Fruit fly (Drosophila melanogaster) whole organism, embryonic: Measurements from ENCODE around the gene CG16903.

ENCODE experiments used
- Abd-B ChIP-seq: fragments of 200-800 bp; sonication (Bioruptor generic); optimal IDR thresholded peaks from 2 replicates; lab custom pipeline; 2018; ENCODE audit warnings: missing biosample characterization, mild to moderate bottlenecking, missing genetic modification characterization, moderate library complexity
- CG10366 ChIP-seq: fragments of 200-800 bp; sonication (Bioruptor generic); IDR thresholded peaks from 2 replicates; pipeline ENCODE4 v1.3.6; 2022; ENCODE audit warnings: missing biosample characterization, missing genetic modification characterization
- CG10543 ChIP-seq: fragments of 200-800 bp; sonication (Bioruptor generic); optimal IDR thresholded peaks from 3 replicates; lab custom pipeline; 2017; ENCODE audit warnings: missing biosample characterization, mild to moderate bottlenecking, missing genetic modification characterization, moderate library complexity
- CG13624 ChIP-seq: fragments of 200-800 bp; sonication (Bioruptor generic); optimal IDR thresholded peaks from 2 replicates; lab custom pipeline; 2016; ENCODE audit warnings: missing biosample characterization, missing genetic modification characterization
- CG13775 ChIP-seq: fragments of 200-800 bp; sonication (Bioruptor generic); optimal IDR thresholded peaks from 3 replicates; lab custom pipeline; 2017; ENCODE audit warnings: missing biosample characterization, mild to moderate bottlenecking, missing genetic modification characterization
- CG15073 ChIP-seq: fragments of 200-800 bp; sonication (Bioruptor generic); optimal IDR thresholded peaks from 2 replicates; lab custom pipeline; 2016; ENCODE audit warnings: missing biosample characterization, missing genetic modification characterization
- CG15479 ChIP-seq: fragments of 200-800 bp; sonication (Bioruptor generic); optimal IDR thresholded peaks from 3 replicates; lab custom pipeline; 2019; ENCODE audit warnings: missing biosample characterization, mild to moderate bottlenecking, missing genetic modification characterization, moderate library complexity
- CG1603 ChIP-seq: fragments of 200-800 bp; sonication (Bioruptor generic); optimal IDR thresholded peaks from 2 replicates; lab custom pipeline; 2019; ENCODE audit warnings: missing biosample characterization, mild to moderate bottlenecking, missing genetic modification characterization, moderate library complexity
- CG1647 ChIP-seq: fragments of 200-800 bp; sonication (Bioruptor generic); optimal IDR thresholded peaks from 3 replicates; lab custom pipeline; 2016; ENCODE audit warnings: missing biosample characterization, missing genetic modification characterization
- CG17385 ChIP-seq: fragments of 200-800 bp; sonication (Bioruptor generic); optimal IDR thresholded peaks from 3 replicates; lab custom pipeline; 2018; ENCODE audit warnings: missing biosample characterization, mild to moderate bottlenecking, missing genetic modification characterization
- CG2712 ChIP-seq: fragments of 200-800 bp; optimal IDR thresholded peaks from 3 replicates; lab custom pipeline; 2019; ENCODE audit warnings: missing biosample characterization, mild to moderate bottlenecking, missing genetic modification characterization, moderate library complexity
- CG30020 ChIP-seq: fragments of 200-800 bp; optimal IDR thresholded peaks from 2 replicates; lab custom pipeline; 2019; ENCODE audit warnings: missing biosample characterization, mild to moderate bottlenecking, missing genetic modification characterization, moderate library complexity
- CG30431 ChIP-seq: fragments of 200-800 bp; sonication (Bioruptor generic); optimal IDR thresholded peaks from 2 replicates; lab custom pipeline; 2017; ENCODE audit warnings: missing biosample characterization, missing genetic modification characterization
- CG32532 ChIP-seq: fragments of 200-800 bp; sonication (Bioruptor generic); IDR thresholded peaks from 2 replicates; pipeline ENCODE4 v1.3.6; 2022; ENCODE audit warnings: missing biosample characterization, missing genetic modification characterization
- CG33213 ChIP-seq: fragments of 200-800 bp; sonication (Bioruptor generic); optimal IDR thresholded peaks from 3 replicates; lab custom pipeline; 2016; ENCODE audit warnings: missing biosample characterization, missing genetic modification characterization
- CG34422 ChIP-seq: fragments of 200-800 bp; sonication (Bioruptor generic); IDR thresholded peaks from 3 replicates; pipeline ENCODE4 v1.3.6; 2022; ENCODE audit warnings: missing biosample characterization, missing genetic modification characterization
- CG7372 ChIP-seq: fragments of 200-800 bp; sonication (Bioruptor generic); IDR thresholded peaks from 2 replicates; pipeline ENCODE4 v1.3.6; 2022; ENCODE audit warnings: missing biosample characterization, missing genetic modification characterization
- CG9215 ChIP-seq: fragments of 200-800 bp; sonication (Bioruptor generic); IDR thresholded peaks from 2 replicates; pipeline ENCODE4 v1.3.6; 2022; ENCODE audit warnings: missing biosample characterization, missing genetic modification characterization
- CG9817 ChIP-seq: fragments of 200-800 bp; sonication (Bioruptor generic); optimal IDR thresholded peaks from 2 replicates; lab custom pipeline; 2018; ENCODE audit warnings: missing biosample characterization, mild to moderate bottlenecking, missing genetic modification characterization, moderate library complexity
- D19B ChIP-seq: fragments of 200-800 bp; sonication (Bioruptor generic); optimal IDR thresholded peaks from 2 replicates; lab custom pipeline; 2017; ENCODE audit warnings: missing biosample characterization, mild to moderate bottlenecking, missing genetic modification characterization
- Dek ChIP-seq: fragments of 200-800 bp; sonication (Bioruptor generic); optimal IDR thresholded peaks from 3 replicates; lab custom pipeline; 2019; ENCODE audit warnings: missing biosample characterization, mild to moderate bottlenecking, missing genetic modification characterization, moderate library complexity
- Drgx ChIP-seq: fragments of 200-800 bp; sonication (Bioruptor generic); IDR thresholded peaks from 2 replicates; pipeline ENCODE4 v1.3.6; 2022; ENCODE audit warnings: missing biosample characterization, missing genetic modification characterization
- Fer3 ChIP-seq: fragments of 200-800 bp; sonication (Bioruptor generic); optimal IDR thresholded peaks from 2 replicates; lab custom pipeline; 2018; ENCODE audit warnings: missing biosample characterization, mild to moderate bottlenecking, missing genetic modification characterization, moderate library complexity
- Gsc ChIP-seq: fragments of 200-800 bp; sonication (Bioruptor generic); IDR thresholded peaks from 2 replicates; pipeline ENCODE4 v1.3.6; 2022; ENCODE audit warnings: missing biosample characterization, missing genetic modification characterization
- HmgZ ChIP-seq: fragments of 200-800 bp; sonication (Bioruptor generic); optimal IDR thresholded peaks from 2 replicates; lab custom pipeline; 2018; ENCODE audit warnings: missing biosample characterization, mild to moderate bottlenecking, missing genetic modification characterization
- Med ChIP-seq: fragments of 200-800 bp; sonication (Bioruptor generic); peaks from one replicate; lab custom pipeline; 2016; ENCODE audit warnings: missing biosample characterization, missing genetic modification characterization, mild to moderate bottlenecking, inconsistent platforms, moderate library complexity
- Mes4 ChIP-seq: fragments of 200-800 bp; sonication (Bioruptor generic); optimal IDR thresholded peaks from 2 replicates; lab custom pipeline; 2016; ENCODE audit warnings: missing biosample characterization, missing genetic modification characterization
- Mrtf ChIP-seq: fragments of 200-800 bp; sonication (Bioruptor generic); IDR thresholded peaks from 3 replicates; pipeline ENCODE4 v1.3.6; 2022; ENCODE audit warnings: missing biosample characterization, missing genetic modification characterization
- Myb ChIP-seq: fragments of 200-800 bp; sonication (Bioruptor generic); optimal IDR thresholded peaks from 2 replicates; lab custom pipeline; 2016; ENCODE audit warnings: missing biosample characterization, missing genetic modification characterization
- Optix ChIP-seq: fragments of 200-800 bp; sonication (Bioruptor generic); IDR thresholded peaks from 3 replicates; pipeline ENCODE4 v1.3.6; 2022; ENCODE audit warnings: missing biosample characterization, missing genetic modification characterization
- PHDP ChIP-seq: fragments of 200-800 bp; sonication (Bioruptor generic); optimal IDR thresholded peaks from 3 replicates; lab custom pipeline; 2018; ENCODE audit warnings: missing biosample characterization, mild to moderate bottlenecking, missing genetic modification characterization, moderate library complexity
- Rx ChIP-seq: fragments of 200-800 bp; sonication (Bioruptor generic); IDR thresholded peaks from 2 replicates; pipeline ENCODE4 v1.3.6; 2022; ENCODE audit warnings: missing biosample characterization, missing genetic modification characterization
- Scr ChIP-seq: fragments of 200-800 bp; sonication (Bioruptor generic); IDR thresholded peaks from 2 replicates; pipeline ENCODE4 v1.3.6; 2022; ENCODE audit warnings: missing biosample characterization, missing genetic modification characterization; ENCODE audit not compliant: partially characterized antibody
- cad ChIP-seq: fragments of >200 bp; optimal IDR thresholded peaks from 2 replicates; lab custom pipeline; 2017; ENCODE audit warnings: missing biosample characterization, missing genetic modification characterization
- caup ChIP-seq: fragments of 200-800 bp; sonication (Bioruptor generic); optimal IDR thresholded peaks from 3 replicates; lab custom pipeline; 2017; ENCODE audit warnings: missing biosample characterization, mild to moderate bottlenecking, missing genetic modification characterization, moderate library complexity; ENCODE audit not compliant: severe bottlenecking
- chm ChIP-seq: fragments of 200-800 bp; sonication (Bioruptor generic); IDR thresholded peaks from 2 replicates; pipeline ENCODE4 v1.3.6; 2022; ENCODE audit warnings: missing biosample characterization, missing genetic modification characterization
- dati ChIP-seq: fragments of 200-800 bp; sonication (Bioruptor generic); IDR thresholded peaks from 2 replicates; pipeline ENCODE4 v1.3.6; 2022; ENCODE audit warnings: missing biosample characterization, missing genetic modification characterization
- dysf ChIP-seq: fragments of 200-800 bp; sonication (Bioruptor generic); IDR thresholded peaks from 3 replicates; pipeline ENCODE4 v1.3.6; 2022; ENCODE audit warnings: missing biosample characterization, missing genetic modification characterization
- fd3F ChIP-seq: fragments of 200-800 bp; sonication (Bioruptor generic); optimal IDR thresholded peaks from 2 replicates; lab custom pipeline; 2018; ENCODE audit warnings: missing biosample characterization, mild to moderate bottlenecking, missing genetic modification characterization, moderate library complexity
- ken ChIP-seq: fragments of 200-800 bp; sonication (Bioruptor generic); IDR thresholded peaks from 3 replicates; pipeline ENCODE4 v1.3.6; 2022; ENCODE audit warnings: missing biosample characterization, missing genetic modification characterization
- lmd ChIP-seq: fragments of 200-800 bp; sonication (Bioruptor generic); IDR thresholded peaks from 2 replicates; pipeline ENCODE4 v1.3.6; 2022; ENCODE audit warnings: missing biosample characterization, missing genetic modification characterization
- mam ChIP-seq: fragments of 200-800 bp; sonication (Bioruptor generic); optimal IDR thresholded peaks from 3 replicates; lab custom pipeline; 2016; ENCODE audit warnings: missing biosample characterization, missing genetic modification characterization
- pfk ChIP-seq: fragments of 200-800 bp; sonication (Bioruptor generic); optimal IDR thresholded peaks from 2 replicates; lab custom pipeline; 2018; ENCODE audit warnings: missing biosample characterization, mild to moderate bottlenecking, missing genetic modification characterization, moderate library complexity
- prd ChIP-seq, 3 experiments: fragments of >200 bp in 2 of 3; fragments of 200-800 bp in 1 of 3; sonication (Bioruptor generic) in 1 of 3; optimal IDR thresholded peaks in 2 of 3; IDR thresholded peaks in 1 of 3; 2 replicates in 2 of 3; 3 replicates in 1 of 3; pipeline versions ENCODE4 v1.3.6 to Lab custom; 2017 to 2022; ENCODE audit warnings: missing biosample characterization in 1 of 3, missing genetic modification characterization in 1 of 3
- pros ChIP-seq: fragments of 200-800 bp; sonication (Bioruptor generic); optimal IDR thresholded peaks from 3 replicates; lab custom pipeline; 2019; ENCODE audit warnings: missing biosample characterization, mild to moderate bottlenecking, missing genetic modification characterization, moderate library complexity
- sens ChIP-seq: fragments of 200-800 bp; sonication (Bioruptor generic); peaks from one replicate; lab custom pipeline; 2016; ENCODE audit warnings: missing biosample characterization, missing genetic modification characterization
- sens-2 ChIP-seq: fragments of 200-800 bp; sonication (Bioruptor generic); IDR thresholded peaks from 2 replicates; pipeline ENCODE4 v1.3.6; 2022; ENCODE audit warnings: missing biosample characterization, missing genetic modification characterization
- sisA ChIP-seq: fragments of 200-800 bp; sonication (Bioruptor generic); IDR thresholded peaks from 2 replicates; pipeline ENCODE4 v1.3.6; 2022; ENCODE audit warnings: missing biosample characterization, missing genetic modification characterization
- sob ChIP-seq: fragments of 200-800 bp; sonication (Bioruptor generic); IDR thresholded peaks from 2 replicates; pipeline ENCODE4 v1.3.6; 2022; ENCODE audit warnings: missing biosample characterization, missing genetic modification characterization
- stc ChIP-seq: fragments of 200-800 bp; sonication (Bioruptor generic); IDR thresholded peaks from 2 replicates; pipeline ENCODE4 v1.3.6; 2022; ENCODE audit warnings: missing biosample characterization, missing genetic modification characterization
- zfh1 ChIP-seq: fragments of 200-800 bp; sonication (Bioruptor generic); IDR thresholded peaks from 3 replicates; pipeline ENCODE4 v1.3.6; 2022; ENCODE audit warnings: missing biosample characterization, missing genetic modification characterization

CG16903 gene

dm6 chrX:2083109-2083508, 2.9 kb upstream of the CG16903 start (continued):
- TF ChIP-seq Mrtf (GFP tag; lab: Robert Waterston, UW) (peak; percentile 54; the same call in 1 of the 3 replicates), CG10543 (peak; percentile 49), fd3F (GFP tag; lab: Kevin White, UChicago) (peak; percentile 55), CG2712 (tag; lab: Kevin White, UChicago) (peak; percentile 18), CG9817 (peak; percentile 82), CG17385 (peak; percentile 33), Drgx (GFP tag; lab: Robert Waterston, UW) (peak; percentile 94), Abd-B (peak; percentile 7), CG30020 (tag; lab: Kevin White, UChicago) (no peak), caup (GFP tag; lab: Kevin White, UChicago) (peak; percentile 42), Dek (tag; lab: Kevin White, UChicago) (peak; percentile 52), CG13624 (peak; percentile 60), Myb (GFP tag; lab: Kevin White, UChicago) (peak; percentile 28), CG15073 (GFP tag; lab: Kevin White, UChicago) (no peak), CG15479 (GFP tag; lab: Kevin White, UChicago) (no peak), stc (peak; percentile 58), sens (GFP tag; lab: Kevin White, UChicago) (peak; percentile 36), Rx (GFP tag; lab: Robert Waterston, UW) (peak; percentile 41; the same call in 1 of the 2 replicates), Mes4 (GFP tag; lab: Kevin White, UChicago) (no peak), CG1647 (GFP tag; lab: Kevin White, UChicago) (peak; percentile 25), lmd (GFP tag; lab: Robert Waterston, UW) (peak; percentile 78), dati (GFP tag; lab: Robert Waterston, UW) (0 out of 2 replicates have a peak, but pooled peaks have one; percentile 20), Optix (GFP tag; lab: Robert Waterston, UW) (0 out of 3 replicates have a peak, but pooled peaks have one; percentile 28), Scr (GFP tag; lab: Robert Waterston, UW) (no peak), mam (GFP tag; lab: Kevin White, UChicago) (peak; percentile 80), prd (optimal IDR thresholded peaks at IDR 0.05; lab: Kevin White, UChicago) (no peak), prd (GFP tag; IDR thresholded peaks at IDR 0.05; lab: Robert Waterston, UW) (peak; percentile 75), sob (GFP tag; lab: Robert Waterston, UW) (peak; percentile 77), cad (GFP tag; lab: Kevin White, UChicago) (no peak), pfk (no peak), dysf (GFP tag; lab: Robert Waterston, UW) (peak; percentile 75), Fer3 (tag; lab: Kevin White, UChicago) (peak; percentile 77), Med (GFP tag; lab: Kevin White, UChicago) (peak; percentile 95), ken (GFP tag; lab: Robert Waterston, UW) (no peak), sisA (peak; percentile 38), CG34422 (peak; percentile 25; the same call in 1 of the 3 replicates), D19B (GFP tag; lab: Kevin White, UChicago) (peak; percentile 48), pros (GFP tag; lab: Kevin White, UChicago) (no peak), CG7372 (GFP tag; lab: Robert Waterston, UW) (peak; percentile 57), CG1603 (peak; percentile 53), CG10366 (GFP tag; lab: Robert Waterston, UW) (peak; percentile 43), CG30431 (GFP tag; lab: Kevin White, UChicago) (peak; percentile 23), CG13775 (GFP tag; lab: Kevin White, UChicago) (peak; percentile 43), zfh1 (GFP tag; lab: Robert Waterston, UW) (peak; percentile 33; the same call in 1 of the 3 replicates), sens-2 (GFP tag; lab: Robert Waterston, UW) (no peak), CG33213 (GFP tag; lab: Kevin White, UChicago) (peak; percentile 7), HmgZ (tag; lab: Kevin White, UChicago) (peak; percentile 39), PHDP (tag; lab: Kevin White, UChicago) (peak; percentile 62), CG32532 (GFP tag; lab: Robert Waterston, UW) (peak; percentile 86), Gsc (GFP tag; lab: Robert Waterston, UW) (no peak), chm (GFP tag; lab: Robert Waterston, UW) (peak; percentile 10; the same call in 1 of the 2 replicates), CG9215 (peak; percentile 79)
